Worm (Caenorhabditis elegans): ENCODE data around the gene wht-5.
A peak's percentile ranks its signal among the peaks of the same experiment; 100 is the strongest.

DNA sequence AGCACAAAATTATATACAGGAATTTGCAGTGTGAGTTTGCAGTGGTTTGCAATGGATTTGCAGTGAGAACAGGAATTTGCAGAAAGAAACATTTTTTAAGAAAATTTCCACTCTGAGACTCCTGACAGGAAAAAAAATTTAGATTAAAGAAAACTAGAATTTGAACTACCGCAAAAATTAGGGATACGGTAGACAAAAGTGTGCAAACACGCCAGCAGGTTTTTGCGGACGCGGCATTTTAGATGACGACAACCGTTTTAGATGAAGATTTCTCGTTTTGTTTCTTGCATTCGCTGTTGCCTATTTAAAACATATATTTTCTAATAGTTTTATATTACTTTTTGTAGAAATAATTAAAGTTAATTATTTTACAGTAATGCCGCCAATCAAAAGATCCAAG is 34.5 kb downstream of the wht-5 start, which contains the start of gene wdr-46:
- TF ChIP-seq nhr-77 (tag; optimal IDR thresholded peaks at IDR 0.05) (peak; percentile 73), dpl-1 (GFP tag; optimal IDR thresholded peaks at IDR 0.05) (peak; percentile 99)

Data from whole organism, L4 larva.